Worm (Caenorhabditis elegans): Measurements from ENCODE around the gene mrpl-42.

The mrpl-42 gene

ce11 chrIV:9096160-9096879, 2.1 kb upstream of the mrpl-42 start, which contains the start of the genes znf-706 and cpna-3 (continued):
- no peak for TF ChIP-seq daf-19 (GFP tag; conservative IDR thresholded peaks at IDR 0.05)
- peak in 1 of 2 experiments; percentile 19 for TF ChIP-seq mdl-1 (tag; optimal IDR thresholded peaks at IDR 0.05)
- TF ChIP-seq mes-2 (tag; optimal IDR thresholded peaks at IDR 0.05; ENCODE audit: poor library complexity, severe bottlenecking) = peak; percentile 20
- TF ChIP-seq snpc-1.2 (GFP tag; IDR thresholded peaks at IDR 0.05) = 0 out of 2 replicates have a peak, but pooled peaks have one; percentile 46
- TF ChIP-seq gei-8 (GFP tag; optimal IDR thresholded peaks at IDR 0.05) = no peak
- no peak for TF ChIP-seq lin-39 (tag; optimal IDR thresholded peaks at IDR 0.05)
- no peak for TF ChIP-seq zip-2 (tag; optimal IDR thresholded peaks at IDR 0.05)
- no peak for TF ChIP-seq lim-7 (GFP tag; IDR thresholded peaks at IDR 0.05)
- TF ChIP-seq T20F7.1 (GFP tag; optimal IDR thresholded peaks at IDR 0.05) = peak; percentile 42
- TF ChIP-seq ceh-44 (GFP tag; IDR thresholded peaks at IDR 0.05) = no peak
- no peak for TF ChIP-seq set-16 (GFP tag; IDR thresholded peaks at IDR 0.05)
- TF ChIP-seq nhr-48 (tag; optimal IDR thresholded peaks at IDR 0.05) = no peak
- peak; percentile 72 for TF ChIP-seq hlh-30 (tag; optimal IDR thresholded peaks at IDR 0.05; ENCODE audit: insufficient read depth)
- TF ChIP-seq nhr-42 (GFP tag; IDR thresholded peaks at IDR 0.05) = no peak
- TF ChIP-seq dve-1 (tag; optimal IDR thresholded peaks at IDR 0.05; ENCODE audit: insufficient read depth) = no peak
- TF ChIP-seq ctbp-1 (GFP tag; IDR thresholded peaks at IDR 0.05) = no peak
- TF ChIP-seq lin-13 (GFP tag; optimal IDR thresholded peaks at IDR 0.05) = no peak

DNA sequence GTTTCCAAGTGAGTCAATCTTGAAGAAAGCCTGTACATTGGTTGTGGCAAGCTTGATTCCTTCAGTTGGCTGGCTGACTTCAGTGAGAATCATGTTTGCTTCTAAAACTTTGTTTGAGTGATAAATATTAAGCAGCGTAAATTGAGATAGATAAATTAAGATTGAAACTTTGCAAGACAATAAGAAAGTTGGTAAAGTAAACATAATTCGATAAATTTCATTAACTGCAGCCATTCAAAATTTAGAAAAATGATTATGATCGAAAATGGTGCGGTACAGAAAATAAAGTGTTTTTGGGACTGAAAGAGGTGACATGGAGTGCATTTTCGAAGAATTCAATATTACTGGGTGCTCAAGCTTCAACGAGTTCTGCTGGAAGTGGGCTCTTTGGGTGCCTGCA, 1.3 kb upstream of the mrpl-42 start, which contains the start of gene icln-1:
Gene icln-1 (minus strand): TSS at position 101 of the 400 bp plus-strand sequence.
- TF ChIP-seq hlh-11 (tag; optimal IDR thresholded peaks at IDR 0.05) = no peak

DNA sequence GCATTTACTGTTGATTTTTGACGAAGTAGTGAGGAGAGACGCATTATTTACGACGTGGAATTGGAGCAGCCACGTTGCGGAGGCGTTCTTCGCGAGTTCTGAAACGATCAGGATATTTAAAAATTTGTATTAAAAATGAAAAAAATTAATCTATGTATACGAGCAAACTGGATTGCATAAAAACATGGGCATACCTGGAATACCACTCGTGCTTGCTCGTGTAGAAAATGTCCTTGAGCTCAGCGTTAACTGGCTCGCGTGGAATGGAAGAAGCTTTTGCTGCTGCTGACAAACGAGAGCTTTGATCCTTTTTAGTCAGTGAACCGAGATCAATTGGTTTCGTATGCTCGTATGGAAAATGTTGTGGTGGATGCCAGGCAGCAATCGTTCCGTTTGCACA, 324 bp downstream of the mrpl-42 start, which contains the start of gene lpl-1:
Gene lpl-1 (minus strand): TSS at position 101 of the 400 bp plus-strand sequence.
- TF ChIP-seq ama-1 (optimal IDR thresholded peaks at IDR 0.05) (peak; percentile 6), nhr-11 (tag; optimal IDR thresholded peaks at IDR 0.05) (no peak)

ce11 chrIV:9092011-9092410, 2.2 kb downstream of the mrpl-42 start:
- no peak for TF ChIP-seq hlh-30 (tag; optimal IDR thresholded peaks at IDR 0.05; ENCODE audit: insufficient read depth)
- TF ChIP-seq madf-9 (GFP tag; conservative IDR thresholded peaks at IDR 0.05) = no peak
- TF ChIP-seq cey-2 (tag; optimal IDR thresholded peaks at IDR 0.05; ENCODE audit: borderline replicate concordance, insufficient read depth) = no peak
- no peak for TF ChIP-seq spr-1 (tag; optimal IDR thresholded peaks at IDR 0.05)
- TF ChIP-seq ceh-32 (tag; optimal IDR thresholded peaks at IDR 0.05; ENCODE audit: poor library complexity) = no peak
- TF ChIP-seq ces-1 (GFP tag; optimal IDR thresholded peaks at IDR 0.05) = peak; percentile 93
- TF ChIP-seq saeg-2 (GFP tag; IDR thresholded peaks at IDR 0.05) = no peak
- TF ChIP-seq hmg-1.1 (GFP tag; IDR thresholded peaks at IDR 0.05) = no peak
- TF ChIP-seq snpc-4 (tag; optimal IDR thresholded peaks at IDR 0.05) = no peak
- TF ChIP-seq skn-1 (tag; optimal IDR thresholded peaks at IDR 0.05) = no peak
- TF ChIP-seq nhr-28 (tag; optimal IDR thresholded peaks at IDR 0.05) = no peak
- no peak for TF ChIP-seq Y75B8A.6 (GFP tag; IDR thresholded peaks at IDR 0.05)
- TF ChIP-seq gei-8 (GFP tag; optimal IDR thresholded peaks at IDR 0.05) = no peak
- no peak for TF ChIP-seq T26A8.4 (GFP tag; IDR thresholded peaks at IDR 0.05)
- TF ChIP-seq mep-1 (tag; optimal IDR thresholded peaks at IDR 0.05) = peak; percentile 11
- TF ChIP-seq dmd-6 (GFP tag; IDR thresholded peaks at IDR 0.05) = no peak
- no peak for TF ChIP-seq duxl-1 (tag; optimal IDR thresholded peaks at IDR 0.05; ENCODE audit: poor library complexity)
- no peak for TF ChIP-seq madf-5 (GFP tag; IDR thresholded peaks at IDR 0.05)
- no peak for TF ChIP-seq nhr-10 (tag; optimal IDR thresholded peaks at IDR 0.05)
- peak in 1 of 2 experiments; percentile 12 for TF ChIP-seq lsy-2 (tag; optimal IDR thresholded peaks at IDR 0.05)
- no peak for TF ChIP-seq tag-97 (GFP tag; IDR thresholded peaks at IDR 0.05)
- no peak for TF ChIP-seq zip-2 (tag; optimal IDR thresholded peaks at IDR 0.05)
- no peak for TF ChIP-seq fos-1 (tag; optimal IDR thresholded peaks at IDR 0.05)
- TF ChIP-seq pha-4 (GFP tag; IDR thresholded peaks at IDR 0.05) = no peak
- TF ChIP-seq pha-4 (tag; optimal IDR thresholded peaks at IDR 0.05) = no peak
- TF ChIP-seq lin-29 (GFP tag; IDR thresholded peaks at IDR 0.05) = no peak
- no peak for TF ChIP-seq hlh-11 (tag; optimal IDR thresholded peaks at IDR 0.05)
- no peak for TF ChIP-seq tra-1 (GFP tag; IDR thresholded peaks at IDR 0.05)
- no peak for TF ChIP-seq nhr-6 (tag; optimal IDR thresholded peaks at IDR 0.05)

Measured in whole organism, L4 larva.